Worm (Caenorhabditis elegans): Measurements from ENCODE around the gene C17H12.5.
A peak's percentile ranks its signal among the peaks of the same experiment; 100 is the strongest.

C17H12.5 gene

ce11 chrIV:6809756-6810155 lies 7.7 kb downstream of the C17H12.5 start (continued):
- TF ChIP-seq ceh-8 (GFP tag; optimal IDR thresholded peaks at IDR 0.05): peak; percentile 53
- no peak for TF ChIP-seq elt-2 (tag; optimal IDR thresholded peaks at IDR 0.05)
- TF ChIP-seq ama-1 (optimal IDR thresholded peaks at IDR 0.05): no peak
- TF ChIP-seq lin-13 (GFP tag; optimal IDR thresholded peaks at IDR 0.05): no peak
- TF ChIP-seq rnt-1 (tag; optimal IDR thresholded peaks at IDR 0.05): no peak
- TF ChIP-seq C16A3.4 (tag; optimal IDR thresholded peaks at IDR 0.05): no peak
- no peak for TF ChIP-seq dsc-1 (tag; optimal IDR thresholded peaks at IDR 0.05)
- peak; percentile 84 for TF ChIP-seq fkh-10 (GFP tag; optimal IDR thresholded peaks at IDR 0.05)
- no peak for TF ChIP-seq ets-5 (GFP tag; IDR thresholded peaks at IDR 0.05)
- TF ChIP-seq lsy-2 (tag; optimal IDR thresholded peaks at IDR 0.05): peak in 1 of 2 experiments; percentile 58
- TF ChIP-seq skn-1 (tag; optimal IDR thresholded peaks at IDR 0.05): no peak
- TF ChIP-seq mdl-1 (tag; optimal IDR thresholded peaks at IDR 0.05): no peak
- TF ChIP-seq tlp-1 (tag; optimal IDR thresholded peaks at IDR 0.05): no peak
- no peak for TF ChIP-seq unc-98 (GFP tag; IDR thresholded peaks at IDR 0.05)
- peak; percentile 72 for TF ChIP-seq nhr-71 (tag; optimal IDR thresholded peaks at IDR 0.05)
- no peak for TF ChIP-seq efl-3 (GFP tag; optimal IDR thresholded peaks at IDR 0.05)
- TF ChIP-seq swsn-7 (tag; optimal IDR thresholded peaks at IDR 0.05): peak; percentile 66
- TF ChIP-seq ztf-11 (tag; optimal IDR thresholded peaks at IDR 0.05): no peak
- TF ChIP-seq zag-1 (tag; optimal IDR thresholded peaks at IDR 0.05): peak; percentile 11
- TF ChIP-seq egl-13 (tag; optimal IDR thresholded peaks at IDR 0.05): peak; percentile 50
- TF ChIP-seq ztf-4 (tag; optimal IDR thresholded peaks at IDR 0.05): peak; percentile 35
- TF ChIP-seq C34B4.2 (tag; optimal IDR thresholded peaks at IDR 0.05): no peak
- TF ChIP-seq lin-39 (tag; optimal IDR thresholded peaks at IDR 0.05): no peak
- peak; percentile 84 for TF ChIP-seq unc-86 (tag; optimal IDR thresholded peaks at IDR 0.05)
- no peak for TF ChIP-seq sup-37 (GFP tag; optimal IDR thresholded peaks at IDR 0.05)
- no peak for TF ChIP-seq grh-1 (GFP tag; IDR thresholded peaks at IDR 0.05)
- no peak for TF ChIP-seq unc-30 (tag; optimal IDR thresholded peaks at IDR 0.05)
- no peak for TF ChIP-seq pax-3 (tag; optimal IDR thresholded peaks at IDR 0.05)
- TF ChIP-seq unc-130 (tag; optimal IDR thresholded peaks at IDR 0.05): no peak
- TF ChIP-seq ceh-90 (tag; optimal IDR thresholded peaks at IDR 0.05): no peak
- peak; percentile 24 for TF ChIP-seq lin-15B (tag; optimal IDR thresholded peaks at IDR 0.05)
- peak; percentile 69 for TF ChIP-seq tbx-2 (tag; optimal IDR thresholded peaks at IDR 0.05)
- peak; percentile 94 for TF ChIP-seq lin-14 (GFP tag; optimal IDR thresholded peaks at IDR 0.05)
- TF ChIP-seq nhr-12 (tag; optimal IDR thresholded peaks at IDR 0.05): no peak
- no peak for TF ChIP-seq hlh-4 (tag; optimal IDR thresholded peaks at IDR 0.05)
- peak; percentile 31 for TF ChIP-seq xbp-1 (tag; optimal IDR thresholded peaks at IDR 0.05)
- no peak for TF ChIP-seq hpl-2 (GFP tag; optimal IDR thresholded peaks at IDR 0.05)
- no peak for TF ChIP-seq lir-3 (tag; optimal IDR thresholded peaks at IDR 0.05; ENCODE audit: poor library complexity)
- peak; percentile 35 for TF ChIP-seq blmp-1 (tag; optimal IDR thresholded peaks at IDR 0.05)
- TF ChIP-seq ceh-63 (GFP tag; optimal IDR thresholded peaks at IDR 0.05): no peak
- TF ChIP-seq pag-3 (tag; optimal IDR thresholded peaks at IDR 0.05; ENCODE audit: borderline replicate concordance, insufficient read depth): no peak
- TF ChIP-seq ceh-82 (tag; optimal IDR thresholded peaks at IDR 0.05): peak; percentile 48 to 71 (median 49)
- TF ChIP-seq ces-1 (GFP tag; optimal IDR thresholded peaks at IDR 0.05): no peak
- no peak for TF ChIP-seq nhr-84 (tag; optimal IDR thresholded peaks at IDR 0.05)
- TF ChIP-seq mep-1 (tag; optimal IDR thresholded peaks at IDR 0.05): no peak
- no peak for TF ChIP-seq pqm-1 (tag; optimal IDR thresholded peaks at IDR 0.05)
- TF ChIP-seq F16B12.6 (tag; optimal IDR thresholded peaks at IDR 0.05): no peak
- TF ChIP-seq zip-4 (GFP tag; optimal IDR thresholded peaks at IDR 0.05): no peak
- no peak for TF ChIP-seq unc-62 (GFP tag; optimal IDR thresholded peaks at IDR 0.05)
- TF ChIP-seq sptf-1 (tag; optimal IDR thresholded peaks at IDR 0.05): no peak
- no peak for TF ChIP-seq nhr-90 (tag; optimal IDR thresholded peaks at IDR 0.05; ENCODE audit: poor library complexity)
- TF ChIP-seq efl-1 (optimal IDR thresholded peaks at IDR 0.05): peak; percentile 37 to 42
- TF ChIP-seq efl-1 (GFP tag; optimal IDR thresholded peaks at IDR 0.05 in 1 of 2): peak; percentile 6 to 81
- peak; percentile 73 for TF ChIP-seq fkh-8 (tag; optimal IDR thresholded peaks at IDR 0.05)
